Worm (Caenorhabditis elegans) whole organism, early embryonic: ENCODE results near the gene enu-3.2.
"Not testable (repeated sequence)": the region's sequence is repeated elsewhere in the genome, so short reads cannot be mapped to it uniquely, and the experiment has no call there.

Source experiments
- B0310.2 ChIP-seq: sonication (generic microtip); optimal IDR thresholded peaks from 2 replicates; lab custom pipeline; 2016; ENCODE audit warnings: mild to moderate bottlenecking, missing genetic modification characterization, missing compliant biosample characterization
- F13C5.2 ChIP-seq: sonication (generic microtip); optimal IDR thresholded peaks from 2 replicates; lab custom pipeline; 2017; ENCODE audit warnings: mild to moderate bottlenecking, missing genetic modification characterization, inconsistent platforms, missing compliant biosample characterization
- aly-1 ChIP-seq: sonication (generic microtip); optimal IDR thresholded peaks from 2 replicates; lab custom pipeline; 2016; ENCODE audit warnings: missing genetic modification characterization, missing compliant biosample characterization
- ama-1 ChIP-seq: fragments of 150-350 bp; optimal IDR thresholded peaks from 2 replicates; lab custom pipeline; 2014
- ceh-13 ChIP-seq: fragments of 200-800 bp; sonication (Bioruptor generic); optimal IDR thresholded peaks from 2 replicates; lab custom pipeline; 2018; ENCODE audit warnings: mild to moderate bottlenecking, missing genetic modification characterization, missing compliant biosample characterization
- ceh-36 ChIP-seq: sonication (generic microtip); optimal IDR thresholded peaks from 2 replicates; lab custom pipeline; 2016; ENCODE audit warnings: missing genetic modification characterization, inconsistent platforms, missing compliant biosample characterization
- ets-7 ChIP-seq: sonication (generic microtip); optimal IDR thresholded peaks from 2 replicates; lab custom pipeline; 2016; ENCODE audit warnings: missing genotype, missing genetic modification characterization, missing compliant biosample characterization
- flt-1 ChIP-seq: fragments of 200-800 bp; sonication (Bioruptor generic); IDR thresholded peaks from 2 replicates; pipeline ENCODE4 v1.3.6; 2022; ENCODE audit warnings: missing genetic modification characterization, missing compliant biosample characterization
- hmbx-1 ChIP-seq: sonication (generic microtip); optimal IDR thresholded peaks from 2 replicates; lab custom pipeline; 2016; ENCODE audit warnings: mild to moderate bottlenecking, missing genetic modification characterization, missing compliant biosample characterization
- hmg-4 ChIP-seq: fragments of 200-800 bp; sonication (Bioruptor generic); optimal IDR thresholded peaks from 2 replicates; lab custom pipeline; 2018; ENCODE audit warnings: mild to moderate bottlenecking, missing genetic modification characterization, missing compliant biosample characterization
- hnd-1 ChIP-seq: sonication (generic microtip); optimal IDR thresholded peaks from 2 replicates; lab custom pipeline; 2016; ENCODE audit warnings: missing genetic modification characterization, missing compliant biosample characterization
- pes-1 ChIP-seq: fragments of 200-800 bp; sonication (Bioruptor generic); IDR thresholded peaks from 2 replicates; pipeline ENCODE4 v1.3.6; 2022; ENCODE audit warnings: missing genetic modification reagents, missing genetic modification characterization, missing compliant biosample characterization
- scrt-1 ChIP-seq: fragments of 200-800 bp; sonication (Bioruptor generic); IDR thresholded peaks from 2 replicates; pipeline ENCODE4 v1.3.6; 2022; ENCODE audit warnings: missing genetic modification characterization, missing compliant biosample characterization
- sea-1 ChIP-seq: fragments of 200-800 bp; sonication (Bioruptor generic); conservative IDR thresholded peaks from 2 replicates; pipeline ENCODE4 v1.3.6; 2022; ENCODE audit warnings: missing genetic modification characterization, missing compliant biosample characterization
- tbx-11 ChIP-seq: fragments of 200-800 bp; sonication (Bioruptor generic); IDR thresholded peaks from 2 replicates; pipeline ENCODE4 v1.3.6; 2022; ENCODE audit warnings: missing genetic modification characterization, missing compliant biosample characterization
- tbx-37 ChIP-seq: fragments of 200-800 bp; sonication (Bioruptor generic); conservative IDR thresholded peaks from 2 replicates; pipeline ENCODE4 v1.3.6; 2022; ENCODE audit warnings: missing genetic modification reagents, missing genetic modification characterization, missing compliant biosample characterization
- tra-4 ChIP-seq: sonication (generic microtip); optimal IDR thresholded peaks from 2 replicates; lab custom pipeline; 2017; ENCODE audit warnings: missing genetic modification characterization, missing compliant biosample characterization

The enu-3.2 gene

ce11 chrIII:4785131-4785530 is at the start of gene enu-3.2:
TSS of gene enu-3.2 (minus strand) at chrIII:4785235.
- not testable (repeated sequence) for TF ChIP-seq tbx-37 (GFP tag; lab: Robert Waterston, UW); flt-1 (GFP tag; lab: Robert Waterston, UW); ceh-13 (GFP tag; lab: Kevin White, UChicago)

- TF ChIP-seq sea-1 (GFP tag; lab: Robert Waterston, UW) (no peak), tbx-37 (GFP tag; lab: Robert Waterston, UW) (no peak), flt-1 (GFP tag; lab: Robert Waterston, UW) (no peak), scrt-1 (GFP tag; lab: Robert Waterston, UW) (no peak), ama-1 (lab: Kevin White, UChicago) (no peak), hnd-1 (tag; lab: Kevin White, UChicago) (no peak), ceh-13 (GFP tag; lab: Kevin White, UChicago) (no peak), ets-7 (no peak), ceh-36 (no peak), F13C5.2 (tag; lab: Kevin White, UChicago) (no peak), hmg-4 (GFP tag; lab: Kevin White, UChicago) (no peak), B0310.2 (tag; lab: Kevin White, UChicago) (no peak), aly-1 (no peak), tra-4 (tag; lab: Kevin White, UChicago) (no peak), hmbx-1 (tag; lab: Kevin White, UChicago) (no peak), pes-1 (GFP tag; lab: Robert Waterston, UW) (no peak), tbx-11 (GFP tag; lab: Robert Waterston, UW) (no peak)
These were observed 45.2 kb upstream of the enu-3.2 start, which contains the start of gene nspd-9 for ce11 chrIII:4830207-4830606. TSS of gene nspd-9 (minus strand) at chrIII:4830307.

ce11 chrIII:4829440-4829839 is 44.4 kb upstream of the enu-3.2 start, which contains the start of gene F26A1.9:
TSS of gene F26A1.9 (minus strand) at chrIII:4829540.
- no peak for TF ChIP-seq flt-1 (GFP tag; lab: Robert Waterston, UW)
- TF ChIP-seq ama-1 (lab: Kevin White, UChicago), result no peak
- no peak for TF ChIP-seq B0310.2 (tag; lab: Kevin White, UChicago)
- no peak for TF ChIP-seq hmg-4 (GFP tag; lab: Kevin White, UChicago)
- TF ChIP-seq ceh-36, result no peak
- no peak for TF ChIP-seq ceh-13 (GFP tag; lab: Kevin White, UChicago)
- TF ChIP-seq tra-4 (tag; lab: Kevin White, UChicago), result no peak
- TF ChIP-seq tbx-37 (GFP tag; lab: Robert Waterston, UW), result no peak
- TF ChIP-seq hnd-1 (tag; lab: Kevin White, UChicago), result no peak
- TF ChIP-seq hmbx-1 (tag; lab: Kevin White, UChicago), result no peak
- no peak for TF ChIP-seq pes-1 (GFP tag; lab: Robert Waterston, UW)
- no peak for TF ChIP-seq F13C5.2 (tag; lab: Kevin White, UChicago)
- no peak for TF ChIP-seq aly-1
- no peak for TF ChIP-seq scrt-1 (GFP tag; lab: Robert Waterston, UW)
- no peak for TF ChIP-seq tbx-11 (GFP tag; lab: Robert Waterston, UW)
- no peak for TF ChIP-seq ets-7
- no peak for TF ChIP-seq sea-1 (GFP tag; lab: Robert Waterston, UW)

- no peak for TF ChIP-seq tra-4 (tag; lab: Kevin White, UChicago)
- TF ChIP-seq ceh-13 (GFP tag; lab: Kevin White, UChicago), result no peak
- TF ChIP-seq ceh-36, result no peak
- no peak for TF ChIP-seq flt-1 (GFP tag; lab: Robert Waterston, UW)
- TF ChIP-seq aly-1, result no peak
- no peak for TF ChIP-seq ets-7
- no peak for TF ChIP-seq B0310.2 (tag; lab: Kevin White, UChicago)
- TF ChIP-seq hnd-1 (tag; lab: Kevin White, UChicago), result no peak
- TF ChIP-seq tbx-37 (GFP tag; lab: Robert Waterston, UW), result no peak
- TF ChIP-seq tbx-11 (GFP tag; lab: Robert Waterston, UW), result no peak
- no peak for TF ChIP-seq pes-1 (GFP tag; lab: Robert Waterston, UW)
- TF ChIP-seq hmg-4 (GFP tag; lab: Kevin White, UChicago), result no peak
- TF ChIP-seq hmbx-1 (tag; lab: Kevin White, UChicago), result no peak
- TF ChIP-seq ama-1 (lab: Kevin White, UChicago), result no peak
- no peak for TF ChIP-seq sea-1 (GFP tag; lab: Robert Waterston, UW)
- TF ChIP-seq scrt-1 (GFP tag; lab: Robert Waterston, UW), result no peak
- no peak for TF ChIP-seq F13C5.2 (tag; lab: Kevin White, UChicago)
These were observed 41.6 kb upstream of the enu-3.2 start, which contains the start of gene F26A1.3 for ce11 chrIII:4826606-4827005. TSS of gene F26A1.3 (plus strand) at chrIII:4826906.

- TF ChIP-seq tbx-37 (GFP tag; lab: Robert Waterston, UW) (no peak), B0310.2 (tag; lab: Kevin White, UChicago) (no peak), tra-4 (tag; lab: Kevin White, UChicago) (no peak), F13C5.2 (tag; lab: Kevin White, UChicago) (no peak), scrt-1 (GFP tag; lab: Robert Waterston, UW) (no peak), ets-7 (no peak), ama-1 (lab: Kevin White, UChicago) (no peak), sea-1 (GFP tag; lab: Robert Waterston, UW) (no peak), ceh-36 (no peak), tbx-11 (GFP tag; lab: Robert Waterston, UW) (no peak), hmg-4 (GFP tag; lab: Kevin White, UChicago) (no peak), pes-1 (GFP tag; lab: Robert Waterston, UW) (no peak), hnd-1 (tag; lab: Kevin White, UChicago) (no peak), ceh-13 (GFP tag; lab: Kevin White, UChicago) (no peak), aly-1 (no peak)
These were observed 37.1 kb upstream of the enu-3.2 start, which contains the start of gene F26A1.8 for ce11 chrIII:4822140-4822539. TSS of gene F26A1.8 (minus strand) at chrIII:4822240.

ce11 chrIII:4819843-4820242 is 34.8 kb upstream of the enu-3.2 start, which contains the start of gene F26A1.7:
TSS of gene F26A1.7 (minus strand) at chrIII:4819943.
- no peak for TF ChIP-seq tbx-11 (GFP tag; lab: Robert Waterston, UW)
- no peak for TF ChIP-seq ceh-13 (GFP tag; lab: Kevin White, UChicago)

ce11 chrIII:4817240-4817639 is 32.2 kb upstream of the enu-3.2 start, which contains the start of gene F26A1.4:
TSS of gene F26A1.4 (plus strand) at chrIII:4817540.
- TF ChIP-seq hmg-4 (GFP tag; lab: Kevin White, UChicago), result no peak
- TF ChIP-seq ets-7, result no peak
- TF ChIP-seq ama-1 (lab: Kevin White, UChicago), result no peak
- no peak for TF ChIP-seq sea-1 (GFP tag; lab: Robert Waterston, UW)
- TF ChIP-seq B0310.2 (tag; lab: Kevin White, UChicago), result no peak
- TF ChIP-seq scrt-1 (GFP tag; lab: Robert Waterston, UW), result no peak
- TF ChIP-seq tra-4 (tag; lab: Kevin White, UChicago), result no peak
- TF ChIP-seq flt-1 (GFP tag; lab: Robert Waterston, UW), result no peak
- TF ChIP-seq hnd-1 (tag; lab: Kevin White, UChicago), result no peak
- no peak for TF ChIP-seq tbx-37 (GFP tag; lab: Robert Waterston, UW)
- no peak for TF ChIP-seq aly-1
